Fruit fly (Drosophila melanogaster): ENCODE results near the gene Lcch3.

The Lcch3 gene

DNA sequence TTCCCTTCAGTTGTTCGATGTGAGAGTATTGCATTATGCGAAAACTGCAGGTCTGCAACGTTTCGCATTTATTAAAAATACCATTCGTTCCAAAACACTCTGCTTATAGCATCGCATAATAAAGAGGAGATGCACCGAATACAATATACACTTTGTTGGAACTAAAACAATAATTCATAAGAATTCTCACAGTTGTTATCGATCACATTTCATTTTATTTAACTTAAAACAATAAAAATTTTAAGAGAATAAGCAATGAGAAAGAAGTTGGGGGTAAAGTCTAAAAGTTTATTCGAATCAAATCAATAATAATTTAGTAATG, 9.3 kb downstream of the Lcch3 start:
- TF ChIP-seq pan (optimal IDR thresholded peaks at IDR 0.05) = no peak
- TF ChIP-seq GATAd (GFP tag; optimal IDR thresholded peaks at IDR 0.05) = no peak
- peak; percentile 6 for TF ChIP-seq woc (GFP tag; optimal IDR thresholded peaks at IDR 0.05)
- TF ChIP-seq ey (GFP tag; optimal IDR thresholded peaks at IDR 0.05) = no peak

DNA sequence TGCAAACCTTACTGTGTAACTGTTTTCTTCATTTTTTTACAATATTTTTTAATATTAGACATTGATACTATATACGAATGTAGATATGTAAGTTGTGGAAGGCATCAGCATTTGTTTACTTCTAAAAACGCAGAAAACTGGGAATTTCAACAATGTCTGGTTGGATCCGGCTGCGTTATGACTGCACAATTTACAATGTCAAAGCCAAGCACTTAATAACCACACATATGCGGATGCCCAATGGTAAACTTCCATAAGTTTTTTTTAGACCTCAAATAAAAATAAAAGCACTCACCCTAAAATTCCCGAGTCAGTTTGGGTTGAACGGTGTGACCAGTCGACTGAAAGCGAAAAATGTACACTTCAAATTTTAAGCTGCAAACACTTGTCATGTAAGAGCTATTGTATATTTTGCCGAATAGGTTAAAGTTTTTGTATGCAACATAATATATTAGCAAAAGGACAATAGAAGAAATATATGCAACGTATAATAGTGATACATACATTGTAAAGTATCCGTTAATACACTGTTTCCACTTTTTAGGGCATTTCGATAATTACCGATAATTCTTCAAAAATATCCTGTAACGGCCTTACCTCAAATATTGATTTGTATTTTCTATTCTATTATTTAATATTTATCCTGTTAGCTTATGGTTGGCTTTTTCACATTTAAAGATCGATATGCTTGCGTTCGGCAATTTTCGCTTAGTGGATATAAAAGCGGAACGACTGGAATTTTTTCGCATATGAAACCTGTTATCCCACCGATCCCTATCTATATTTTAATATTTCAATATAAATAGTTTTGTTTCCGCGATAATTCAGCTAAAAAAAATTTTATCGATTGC, 15.4 kb downstream of the Lcch3 start, which contains the start of gene Stim:
Gene Stim (minus strand): TSS at position 347 of the 851 bp plus-strand sequence.
- TF ChIP-seq sv (GFP tag; optimal IDR thresholded peaks at IDR 0.05) (no peak), pan (optimal IDR thresholded peaks at IDR 0.05) (no peak), GATAd (GFP tag; optimal IDR thresholded peaks at IDR 0.05) (no peak), rgr (GFP tag; optimal IDR thresholded peaks at IDR 0.05) (no peak), Vsx2 (GFP tag; optimal IDR thresholded peaks at IDR 0.05; ENCODE audit: partially characterized antibody) (no peak), N (GFP tag; optimal IDR thresholded peaks at IDR 0.05) (peak; percentile 67), CrebA (GFP tag; optimal IDR thresholded peaks at IDR 0.05; ENCODE audit: borderline replicate concordance) (no peak), Rel (GFP tag; optimal IDR thresholded peaks at IDR 0.05) (no peak), Rel (tag; optimal IDR thresholded peaks at IDR 0.05) (peak; percentile 86), dmrt93B (GFP tag; optimal IDR thresholded peaks at IDR 0.05) (no peak), usp (GFP tag; optimal IDR thresholded peaks at IDR 0.05) (no peak)

DNA sequence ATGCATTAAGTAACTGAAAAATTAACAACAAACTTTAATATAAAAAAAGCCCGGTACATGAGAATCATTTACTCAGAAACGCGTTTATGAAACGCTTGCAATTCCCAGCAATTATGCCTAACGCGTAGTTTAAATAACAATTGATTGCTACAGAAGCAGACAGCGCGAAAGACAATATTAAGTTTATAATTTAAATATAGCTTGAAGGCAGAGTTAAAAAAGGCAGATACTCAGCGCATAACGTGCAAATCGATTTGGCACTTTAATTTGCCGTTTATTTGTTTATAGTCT, 16.0 kb downstream of the Lcch3 start, which contains the start of gene CG8924:
Gene CG8924 (plus strand): TSS at position 122 of the 291 bp plus-strand sequence.
- TF ChIP-seq br (GFP tag; optimal IDR thresholded peaks at IDR 0.05) (no peak), Dfd (GFP tag; optimal IDR thresholded peaks at IDR 0.05) (no peak), dl (GFP tag; optimal IDR thresholded peaks at IDR 0.05; ENCODE audit: insufficient read depth in 1 of 2, partially characterized antibody in 2 of 2) (no peak), CG9705 (GFP tag; optimal IDR thresholded peaks at IDR 0.05) (no peak), Abd-B (GFP tag; optimal IDR thresholded peaks at IDR 0.05) (no peak), jim (GFP tag; optimal IDR thresholded peaks at IDR 0.05) (no peak), pan (optimal IDR thresholded peaks at IDR 0.05) (no peak), Sp1 (GFP tag; optimal IDR thresholded peaks at IDR 0.05) (no peak), Hr83 (GFP tag; optimal IDR thresholded peaks at IDR 0.05; ENCODE audit: poor library complexity, severe bottlenecking) (no peak), Rel (GFP tag; optimal IDR thresholded peaks at IDR 0.05) (no peak), Rel (tag; optimal IDR thresholded peaks at IDR 0.05) (no peak), Mio (GFP tag; optimal IDR thresholded peaks at IDR 0.05) (no peak), dsf (GFP tag; optimal IDR thresholded peaks at IDR 0.05; ENCODE audit: borderline replicate concordance) (no peak), sage (GFP tag; optimal IDR thresholded peaks at IDR 0.05) (no peak), brk (GFP tag; optimal IDR thresholded peaks at IDR 0.05) (no peak), h (GFP tag; optimal IDR thresholded peaks at IDR 0.05) (no peak), GATAd (GFP tag; optimal IDR thresholded peaks at IDR 0.05) (no peak)

DNA sequence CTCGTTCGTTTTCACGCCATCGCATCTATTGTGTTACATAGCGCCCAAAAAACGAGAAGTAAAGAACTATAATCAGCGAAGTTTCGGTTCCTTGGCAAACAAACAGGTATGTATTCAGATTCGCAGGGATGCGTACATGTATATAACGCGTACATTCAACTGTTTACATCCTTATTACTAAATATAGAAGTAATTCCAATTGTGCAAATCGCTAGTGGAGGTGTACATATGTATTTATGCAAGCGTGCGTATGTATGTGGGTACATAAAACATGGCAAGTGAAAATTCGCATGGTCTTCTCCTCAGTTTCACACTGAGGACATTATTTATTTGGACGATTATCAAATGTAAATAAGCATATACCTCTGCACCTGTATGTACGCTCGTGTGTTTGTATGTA, 16.6 kb downstream of the Lcch3 start:
- TF ChIP-seq OdsH (GFP tag; optimal IDR thresholded peaks at IDR 0.05) (no peak), fru (GFP tag; optimal IDR thresholded peaks at IDR 0.05) (no peak)

DNA sequence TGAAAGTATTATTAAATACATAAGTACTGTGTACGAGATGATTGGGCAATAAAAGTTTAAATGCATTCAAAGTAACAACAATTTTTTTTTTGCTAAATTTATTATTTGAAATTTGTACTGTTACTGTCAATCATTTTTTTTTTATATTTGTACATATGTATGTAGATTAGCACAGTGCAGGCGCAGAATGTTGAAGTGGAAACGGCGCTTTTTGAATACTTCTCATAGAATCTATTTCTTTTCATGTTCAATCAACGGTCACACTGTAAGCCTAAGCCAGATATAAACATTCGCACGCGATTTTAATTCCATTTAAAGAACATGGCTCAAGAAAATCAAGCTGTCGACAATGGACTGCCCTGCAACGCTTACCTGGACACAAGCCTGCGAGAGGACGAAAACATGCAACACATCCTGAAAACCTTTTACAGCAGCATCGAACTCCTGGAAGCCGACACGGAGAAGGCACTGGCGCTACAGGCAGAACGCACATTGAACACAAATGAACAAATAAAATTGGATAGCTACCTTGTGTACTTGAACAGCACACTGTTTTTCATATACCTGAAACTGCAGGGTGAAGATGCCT, 19.9 kb downstream of the Lcch3 start, which contains the start of gene Rrp47:
Gene Rrp47 (plus strand): TSS at position 163 of the 589 bp plus-strand sequence.
- no peak for TF ChIP-seq Hr78 (GFP tag; optimal IDR thresholded peaks at IDR 0.05)
- TF ChIP-seq CG9705 (GFP tag; optimal IDR thresholded peaks at IDR 0.05) = no peak
- peak; percentile 3 for TF ChIP-seq h (GFP tag; optimal IDR thresholded peaks at IDR 0.05)
- no peak for TF ChIP-seq OdsH (GFP tag; optimal IDR thresholded peaks at IDR 0.05)
- TF ChIP-seq N (GFP tag; optimal IDR thresholded peaks at IDR 0.05) = peak; percentile 65

DNA sequence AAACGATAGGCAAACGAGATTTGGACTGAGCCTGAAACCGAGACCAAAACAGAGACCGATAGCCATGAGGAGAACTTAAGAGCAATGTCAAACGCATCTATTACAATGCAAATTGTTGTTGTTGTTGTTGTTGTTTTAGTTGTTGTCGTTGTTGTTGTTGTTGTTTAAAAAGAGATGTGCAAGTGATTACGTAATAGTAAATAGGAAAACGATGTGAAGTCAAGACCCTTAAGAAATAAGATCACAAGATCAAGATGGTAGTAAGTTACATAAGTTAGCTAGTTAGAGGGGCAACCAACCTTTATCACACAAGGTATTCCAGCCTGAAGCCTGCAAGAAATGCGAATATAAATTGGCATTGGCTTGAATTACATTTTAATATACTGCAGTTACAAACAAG, 25.2 kb downstream of the Lcch3 start:
- no peak for TF ChIP-seq foxo (GFP tag; optimal IDR thresholded peaks at IDR 0.05)
- TF ChIP-seq Mio (GFP tag; optimal IDR thresholded peaks at IDR 0.05) = no peak
- no peak for TF ChIP-seq Dfd (GFP tag; optimal IDR thresholded peaks at IDR 0.05)
- no peak for TF ChIP-seq Rel (GFP tag; optimal IDR thresholded peaks at IDR 0.05)
- no peak for TF ChIP-seq Rel (tag; optimal IDR thresholded peaks at IDR 0.05)
- TF ChIP-seq tai (GFP tag; optimal IDR thresholded peaks at IDR 0.05) = no peak
- TF ChIP-seq dsf (GFP tag; optimal IDR thresholded peaks at IDR 0.05; ENCODE audit: borderline replicate concordance) = no peak
- TF ChIP-seq N (GFP tag; optimal IDR thresholded peaks at IDR 0.05) = no peak
- TF ChIP-seq dmrt93B (GFP tag; optimal IDR thresholded peaks at IDR 0.05) = no peak
- TF ChIP-seq Dif (GFP tag; optimal IDR thresholded peaks at IDR 0.05; ENCODE audit: partially characterized antibody) = no peak
- TF ChIP-seq Myc (optimal IDR thresholded peaks at IDR 0.05) = no peak
- no peak for TF ChIP-seq GATAd (GFP tag; optimal IDR thresholded peaks at IDR 0.05)
- TF ChIP-seq Jra (GFP tag; optimal IDR thresholded peaks at IDR 0.05) = no peak
- TF ChIP-seq CG32264 (GFP tag; optimal IDR thresholded peaks at IDR 0.05) = no peak
- no peak for TF ChIP-seq psq (GFP tag; optimal IDR thresholded peaks at IDR 0.05)
- no peak for TF ChIP-seq usp (GFP tag; optimal IDR thresholded peaks at IDR 0.05)
- no peak for TF ChIP-seq jim (GFP tag; optimal IDR thresholded peaks at IDR 0.05)

Data from whole organism, wandering third instar larva.